Fruit fly (Drosophila melanogaster) whole organism, prepupa: ENCODE data around the gene Acp76A.

ENCODE experiments used
- CG10669 ChIP-seq: fragments of 200-800 bp; sonication (Bioruptor generic); optimal IDR thresholded peaks from 3 replicates; lab custom pipeline; 2018; ENCODE audit warnings: missing biosample characterization, mild to moderate bottlenecking, missing genetic modification characterization, moderate library complexity
- CG11294 ChIP-seq: fragments of 200-800 bp; sonication (Bioruptor generic); IDR thresholded peaks from 2 replicates; pipeline ENCODE4 v1.3.6; 2022; ENCODE audit warnings: missing biosample characterization, missing genetic modification characterization
- CG11762 ChIP-seq: fragments of 200-800 bp; sonication (Bioruptor generic); optimal IDR thresholded peaks from 3 replicates; lab custom pipeline; 2016; ENCODE audit warnings: missing biosample characterization, missing genetic modification characterization; ENCODE audit not compliant: insufficient read depth
- CG15336 ChIP-seq: fragments of 200-800 bp; sonication (Bioruptor generic); IDR thresholded peaks from 2 replicates; pipeline ENCODE4 v1.3.6; 2022; ENCODE audit warnings: missing biosample characterization, missing genetic modification characterization
- CG1621 ChIP-seq: fragments of 200-800 bp; sonication (Bioruptor generic); optimal IDR thresholded peaks from 3 replicates; lab custom pipeline; 2018; ENCODE audit warnings: missing biosample characterization, mild to moderate bottlenecking, missing genetic modification characterization
- CG16779 ChIP-seq: fragments of 200-800 bp; sonication (Bioruptor generic); optimal IDR thresholded peaks from 3 replicates; lab custom pipeline; 2017; ENCODE audit warnings: missing biosample characterization, mild to moderate bottlenecking, missing genetic modification characterization
- CG31627 ChIP-seq: fragments of 200-800 bp; sonication (Bioruptor generic); optimal IDR thresholded peaks from 3 replicates; lab custom pipeline; 2016; ENCODE audit warnings: missing biosample characterization, missing genetic modification characterization
- CG32006 ChIP-seq: fragments of 200-800 bp; sonication (Bioruptor generic); optimal IDR thresholded peaks from 3 replicates; lab custom pipeline; 2017; ENCODE audit warnings: missing biosample characterization, mild to moderate bottlenecking, missing genetic modification characterization
- CG3919 ChIP-seq: fragments of 200-800 bp; sonication (Bioruptor generic); optimal IDR thresholded peaks from 3 replicates; lab custom pipeline; 2016; ENCODE audit warnings: missing biosample characterization, missing genetic modification characterization
- CG6163 ChIP-seq: fragments of 200-800 bp; sonication (Bioruptor generic); IDR thresholded peaks from 3 replicates; pipeline ENCODE4 v1.3.6; 2022; ENCODE audit warnings: missing biosample characterization, missing genetic modification characterization
- CG6276 ChIP-seq: fragments of 200-800 bp; sonication (Bioruptor generic); optimal IDR thresholded peaks from 2 replicates; lab custom pipeline; 2017; ENCODE audit warnings: missing biosample characterization, mild to moderate bottlenecking, missing genetic modification characterization
- CG6808 ChIP-seq: fragments of 200-800 bp; sonication (Bioruptor generic); optimal IDR thresholded peaks from 3 replicates; lab custom pipeline; 2017; ENCODE audit warnings: missing biosample characterization, missing genetic modification characterization, mild to moderate bottlenecking, moderate library complexity, missing genetic modification reagents
- CG6854 ChIP-seq: fragments of 200-800 bp; sonication (Bioruptor generic); optimal IDR thresholded peaks from 2 replicates; lab custom pipeline; 2017; ENCODE audit warnings: missing biosample characterization, mild to moderate bottlenecking, missing genetic modification characterization
- CG7368 ChIP-seq: fragments of 200-800 bp; sonication (Bioruptor generic); optimal IDR thresholded peaks from 3 replicates; lab custom pipeline; 2016; ENCODE audit warnings: missing biosample characterization, missing genetic modification characterization
- CG8119 ChIP-seq: fragments of 200-800 bp; sonication (Bioruptor generic); IDR thresholded peaks from 3 replicates; pipeline ENCODE4 v1.3.6; 2022; ENCODE audit warnings: missing biosample characterization, missing genetic modification characterization
- CG8319 ChIP-seq: fragments of 200-800 bp; sonication (Bioruptor generic); optimal IDR thresholded peaks from 3 replicates; lab custom pipeline; 2016; ENCODE audit warnings: missing biosample characterization, missing genetic modification characterization
- CG9139 ChIP-seq: fragments of 200-800 bp; sonication (Bioruptor generic); optimal IDR thresholded peaks from 3 replicates; lab custom pipeline; 2017; ENCODE audit warnings: missing biosample characterization, mild to moderate bottlenecking, missing genetic modification characterization
- Eip78C ChIP-seq: fragments of 200-800 bp; sonication (Bioruptor generic); peaks from one replicate; lab custom pipeline; 2016; ENCODE audit warnings: missing biosample characterization, missing genetic modification characterization
- Eip93F ChIP-seq: fragments of 200-800 bp; sonication (Bioruptor generic); optimal IDR thresholded peaks from 2 replicates; lab custom pipeline; 2016; ENCODE audit warnings: missing biosample characterization, mild to moderate bottlenecking, missing genetic modification characterization
- Ets21C ChIP-seq: fragments of 200-800 bp; sonication (Bioruptor generic); optimal IDR thresholded peaks from 3 replicates; lab custom pipeline; 2016; ENCODE audit warnings: missing biosample characterization, missing genetic modification characterization
- Ets96B ChIP-seq: fragments of 200-800 bp; optimal IDR thresholded peaks from 2 replicates; lab custom pipeline; 2019; ENCODE audit warnings: missing biosample characterization, mild to moderate bottlenecking, missing genetic modification characterization, moderate library complexity
- Gug ChIP-seq: fragments of 200-800 bp; sonication (Bioruptor generic); IDR thresholded peaks from 2 replicates; pipeline ENCODE4 v1.3.6; 2022; ENCODE audit warnings: missing biosample characterization, missing genetic modification characterization
- Hr38 ChIP-seq: sonication (Bioruptor generic); optimal IDR thresholded peaks from 2 replicates; lab custom pipeline; 2016; ENCODE audit warnings: missing biosample characterization, missing genetic modification characterization
- Hr39 ChIP-seq: fragments of 200-800 bp; sonication (Bioruptor generic); optimal IDR thresholded peaks from 2 replicates; lab custom pipeline; 2016; ENCODE audit warnings: missing biosample characterization, missing genetic modification characterization
- Hr4 ChIP-seq: fragments of 200-800 bp; sonication (Bioruptor generic); optimal IDR thresholded peaks from 3 replicates; lab custom pipeline; 2016; ENCODE audit warnings: missing biosample characterization, missing genetic modification characterization
- Lpt ChIP-seq: fragments of 200-800 bp; sonication (Bioruptor generic); optimal IDR thresholded peaks from 3 replicates; lab custom pipeline; 2016; ENCODE audit warnings: missing biosample characterization, missing genetic modification characterization
- OdsH ChIP-seq: fragments of 200-800 bp; sonication (Bioruptor generic); optimal IDR thresholded peaks from 3 replicates; lab custom pipeline; 2016; ENCODE audit warnings: missing biosample characterization, missing genetic modification characterization
- Smox ChIP-seq: fragments of 200-800 bp; sonication (Bioruptor generic); optimal IDR thresholded peaks from 3 replicates; lab custom pipeline; 2016; ENCODE audit warnings: missing biosample characterization, missing genetic modification characterization
- Sox102F ChIP-seq: fragments of 200-800 bp; sonication (Bioruptor generic); optimal IDR thresholded peaks from 2 replicates; lab custom pipeline; 2016; ENCODE audit warnings: missing biosample characterization, mild to moderate bottlenecking, missing genetic modification characterization
- Sox15 ChIP-seq: fragments of 200-800 bp; sonication (Bioruptor generic); optimal IDR thresholded peaks from 3 replicates; lab custom pipeline; 2016; ENCODE audit warnings: missing biosample characterization, missing genetic modification characterization
- achi ChIP-seq: fragments of 200-800 bp; sonication (Bioruptor generic); optimal IDR thresholded peaks from 3 replicates; lab custom pipeline; 2016; ENCODE audit warnings: missing biosample characterization, missing genetic modification characterization
- dac ChIP-seq: fragments of 200-800 bp; sonication (Bioruptor generic); optimal IDR thresholded peaks from 2 replicates; lab custom pipeline; 2017; ENCODE audit warnings: missing biosample characterization, mild to moderate bottlenecking, missing genetic modification characterization
- dsx ChIP-seq: fragments of 200-800 bp; optimal IDR thresholded peaks from 3 replicates; lab custom pipeline; 2019; ENCODE audit warnings: missing biosample characterization, mild to moderate bottlenecking, missing genetic modification characterization, moderate library complexity; ENCODE audit not compliant: poor library complexity, severe bottlenecking
- eg ChIP-seq: fragments of 200-800 bp; sonication (Bioruptor generic); IDR thresholded peaks from 3 replicates; pipeline ENCODE4 v1.3.6; 2022; ENCODE audit warnings: missing biosample characterization, missing genetic modification characterization
- esn ChIP-seq: fragments of 200-800 bp; sonication (Bioruptor generic); optimal IDR thresholded peaks from 2 replicates; lab custom pipeline; 2016; ENCODE audit warnings: missing biosample characterization, mild to moderate bottlenecking, missing genetic modification characterization, moderate library complexity
- fd59A ChIP-seq: fragments of 200-800 bp; sonication (Bioruptor generic); optimal IDR thresholded peaks from 2 replicates; lab custom pipeline; 2017; ENCODE audit warnings: missing biosample characterization, mild to moderate bottlenecking, missing genetic modification characterization, missing genetic modification reagents
- fd85E ChIP-seq: fragments of 200-800 bp; sonication (Bioruptor generic); optimal IDR thresholded peaks from 3 replicates; lab custom pipeline; 2016; ENCODE audit warnings: missing biosample characterization, missing genetic modification characterization
- fkh ChIP-seq: fragments of 200-800 bp; sonication (Bioruptor generic); optimal IDR thresholded peaks from 3 replicates; lab custom pipeline; 2017; ENCODE audit warnings: missing biosample characterization, mild to moderate bottlenecking, missing genetic modification characterization, moderate library complexity
- pdm3 ChIP-seq: fragments of 200-800 bp; sonication (Bioruptor generic); optimal IDR thresholded peaks from 3 replicates; lab custom pipeline; 2016; ENCODE audit warnings: missing biosample characterization, missing genetic modification characterization
- ss ChIP-seq, 2 experiments: fragments of 200-800 bp; sonication (Bioruptor generic); optimal IDR thresholded peaks; 2 replicates in 1 of 2; 3 replicates in 1 of 2; lab custom pipeline; 2017 to 2018; ENCODE audit warnings: mild to moderate bottlenecking in 2 of 2, missing biosample characterization in 2 of 2, missing genetic modification characterization in 2 of 2, moderate library complexity in 1 of 2
- svp ChIP-seq: fragments of 200-800 bp; sonication (Bioruptor generic); peaks from one replicate; lab custom pipeline; 2016; ENCODE audit warnings: missing biosample characterization, missing genetic modification characterization
- topi ChIP-seq: fragments of 200-800 bp; sonication (Bioruptor generic); optimal IDR thresholded peaks from 3 replicates; lab custom pipeline; 2016; ENCODE audit warnings: missing biosample characterization, missing genetic modification characterization
- vri ChIP-seq: fragments of 200-800 bp; sonication (Bioruptor generic); optimal IDR thresholded peaks from 3 replicates; lab custom pipeline; 2016; ENCODE audit warnings: missing biosample characterization, mild to moderate bottlenecking, missing genetic modification characterization

Acp76A gene

dm6 chr3L:19024800-19025199 is 27.0 kb downstream of the Acp76A start (continued):
- TF ChIP-seq esn (GFP tag; lab: Kevin White, UChicago) (peak; percentile 71), CG7368 (GFP tag; lab: Kevin White, UChicago) (peak; percentile 54), CG11762 (GFP tag; lab: Kevin White, UChicago) (peak; percentile 12), eg (GFP tag; lab: Robert Waterston, UW) (peak; percentile 43; the same call in 1 of the 3 replicates), CG8319 (peak; percentile 39), Gug (GFP tag; lab: Robert Waterston, UW) (no peak), CG32006 (peak; percentile 50), Ets96B (peak; percentile 24), Ets21C (GFP tag; lab: Kevin White, UChicago) (no peak), Hr38 (no peak), CG31627 (GFP tag; lab: Kevin White, UChicago) (peak; percentile 76), CG8119 (GFP tag; lab: Robert Waterston, UW) (no peak), Hr39 (peak; percentile 68), CG11294 (GFP tag; lab: Robert Waterston, UW) (no peak), fd85E (GFP tag; lab: Kevin White, UChicago) (no peak), OdsH (GFP tag; lab: Kevin White, UChicago) (peak; percentile 62), CG3919 (GFP tag; lab: Kevin White, UChicago) (peak; percentile 72), fd59A (GFP tag; lab: Kevin White, UChicago) (no peak), fkh (GFP tag; lab: Kevin White, UChicago) (no peak), CG6276 (no peak), Eip93F (GFP tag; lab: Kevin White, UChicago) (no peak), CG1621 (tag; lab: Kevin White, UChicago) (peak; percentile 7), CG6854 (GFP tag; lab: Kevin White, UChicago) (peak; percentile 38), vri (GFP tag; lab: Kevin White, UChicago) (peak; percentile 53), CG9139 (GFP tag; lab: Kevin White, UChicago) (no peak), Lpt (no peak), pdm3 (GFP tag; lab: Kevin White, UChicago) (peak; percentile 8), svp (GFP tag; lab: Kevin White, UChicago) (peak; percentile 85), CG6808 (peak; percentile 48), CG6163 (peak; percentile 79), topi (GFP tag; lab: Kevin White, UChicago) (peak; percentile 72), Smox (GFP tag; lab: Kevin White, UChicago) (peak; percentile 66), CG15336 (GFP tag; lab: Robert Waterston, UW) (0 out of 2 replicates have a peak, but pooled peaks have one; percentile 20), dsx (GFP tag; lab: Kevin White, UChicago) (no peak), Sox102F (GFP tag; lab: Kevin White, UChicago) (peak; percentile 76), CG10669 (GFP tag; lab: Kevin White, UChicago) (peak; percentile 44), dac (GFP tag; lab: Kevin White, UChicago) (no peak), Eip78C (GFP tag; lab: Kevin White, UChicago) (peak; percentile 88), achi (GFP tag; lab: Kevin White, UChicago) (peak; percentile 49), Hr4 (GFP tag; lab: Kevin White, UChicago) (peak; percentile 40)

DNA sequence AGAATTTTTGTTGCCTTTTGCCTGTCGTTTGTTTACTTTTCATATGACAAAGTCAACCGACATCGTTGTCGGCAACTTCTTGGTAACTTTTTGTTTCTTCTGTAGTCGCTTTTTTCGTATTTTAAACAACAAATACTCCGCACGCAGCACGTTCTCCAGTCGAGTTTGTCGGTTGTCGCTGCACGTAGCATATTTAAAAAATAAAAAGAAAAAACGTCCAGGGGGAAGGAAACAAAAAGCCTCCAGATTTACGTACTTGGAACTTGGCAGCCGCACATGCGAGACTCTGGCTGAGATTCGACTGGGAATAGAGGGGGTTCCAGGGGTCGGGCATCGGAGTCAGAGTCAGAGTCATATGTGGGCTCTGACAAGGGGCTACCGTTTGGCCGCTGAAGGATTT is 30.1 kb downstream of the Acp76A start:
- TF ChIP-seq esn (GFP tag; lab: Kevin White, UChicago): no peak
- TF ChIP-seq CG9139 (GFP tag; lab: Kevin White, UChicago): peak; percentile 46
- no peak for TF ChIP-seq CG3919 (GFP tag; lab: Kevin White, UChicago)
- peak; percentile 14 for TF ChIP-seq Sox102F (GFP tag; lab: Kevin White, UChicago)
- no peak for TF ChIP-seq vri (GFP tag; lab: Kevin White, UChicago)
- 0 out of 3 replicates have a peak, but pooled peaks have one; percentile 13 for TF ChIP-seq CG8119 (GFP tag; lab: Robert Waterston, UW)
- TF ChIP-seq Sox15: no peak
- TF ChIP-seq CG16779: no peak
- TF ChIP-seq fd85E (GFP tag; lab: Kevin White, UChicago): no peak
- peak; percentile 36 for TF ChIP-seq CG6808
- TF ChIP-seq CG11762 (GFP tag; lab: Kevin White, UChicago): no peak
- peak; percentile 38 for TF ChIP-seq dsx (GFP tag; lab: Kevin White, UChicago)
- peak; percentile 20; the same call in 2 of the 3 replicates for TF ChIP-seq CG6163
- TF ChIP-seq CG6854 (GFP tag; lab: Kevin White, UChicago): peak; percentile 63
- TF ChIP-seq Eip93F (GFP tag; lab: Kevin White, UChicago): no peak
- TF ChIP-seq ss (GFP tag; optimal IDR thresholded peaks at IDR 0.05; lab: Kevin White, UChicago): peak; percentile 63 to 77
- TF ChIP-seq, all 60 proteins: peak for 8
